In the genomic region with DNA sequence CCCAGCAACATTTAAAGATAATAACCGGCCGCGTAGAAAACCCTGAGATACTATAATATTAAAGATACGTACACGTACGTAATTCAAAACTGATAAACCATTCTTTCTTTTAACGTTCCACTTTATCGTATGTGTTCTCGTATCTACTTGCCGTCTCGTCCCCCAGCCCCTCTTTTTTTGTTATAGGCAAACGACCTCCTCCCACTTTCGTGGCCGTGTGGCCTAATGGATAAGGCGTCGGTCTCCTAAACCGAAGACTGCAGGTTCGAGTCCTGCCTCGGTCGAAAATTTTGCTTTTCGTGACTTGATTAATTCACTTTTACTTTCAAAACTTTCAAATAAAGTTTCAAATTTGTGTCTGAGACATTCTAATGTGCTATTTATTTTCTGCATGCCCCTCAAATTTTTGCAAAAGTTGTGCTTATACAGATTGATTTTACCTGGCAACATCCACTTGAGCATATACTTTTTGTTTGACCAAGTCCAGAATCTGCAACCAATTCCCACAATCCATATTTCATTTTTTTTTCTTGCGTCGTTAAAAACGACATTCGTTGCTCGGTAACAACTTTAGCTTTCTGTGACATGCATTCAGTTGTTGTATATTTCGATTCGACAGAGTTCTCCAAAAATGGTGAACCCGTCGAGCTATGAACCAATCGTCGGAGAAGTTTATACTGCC, we compare ENCODE assay signal across 5 worm cellular contexts.
TF ChIP-seq lines count a peak whose summit lies in the region.

A gene (plus strand): TSS at position 632 of the 682 bp plus-strand sequence.

TF ChIP-seq in whole organism, L1 larva, 84 proteins besides CTCF, POLR2A, EP300 and RAD21 (continues in another document):
- TF ChIP-seq irx-1 (tag; optimal IDR thresholded peaks at IDR 0.05; lab: Kevin White, UChicago), result no peak
- TF ChIP-seq unc-130 (tag; optimal IDR thresholded peaks at IDR 0.05; lab: Kevin White, UChicago), result no peak
- no peak for TF ChIP-seq fkh-4 (tag; optimal IDR thresholded peaks at IDR 0.05; lab: Kevin White, UChicago; ENCODE audit: borderline replicate concordance)
- peak; percentile 41 for TF ChIP-seq nhr-20 (tag; optimal IDR thresholded peaks at IDR 0.05; lab: Kevin White, UChicago)
- peak; percentile 29 for TF ChIP-seq tbx-2 (tag; optimal IDR thresholded peaks at IDR 0.05; lab: Kevin White, UChicago)
- peak; percentile 49 for TF ChIP-seq nhr-71 (tag; optimal IDR thresholded peaks at IDR 0.05; lab: Kevin White, UChicago)
- no peak for TF ChIP-seq ceh-88 (GFP tag; IDR thresholded peaks at IDR 0.05; lab: Robert Waterston, UW)
- no peak for TF ChIP-seq unc-30 (tag; optimal IDR thresholded peaks at IDR 0.05; lab: Kevin White, UChicago)
- TF ChIP-seq hlh-17 (GFP tag; optimal IDR thresholded peaks at IDR 0.05; lab: Kevin White, UChicago; ENCODE audit: borderline replicate concordance), result no peak
- no peak for TF ChIP-seq nhr-76 (tag; optimal IDR thresholded peaks at IDR 0.05; lab: Kevin White, UChicago)
- no peak for TF ChIP-seq zag-1 (tag; optimal IDR thresholded peaks at IDR 0.05; lab: Kevin White, UChicago)
- TF ChIP-seq nhr-47 (tag; optimal IDR thresholded peaks at IDR 0.05; lab: Kevin White, UChicago), result peak; percentile 37
- TF ChIP-seq C04F5.9 (tag; optimal IDR thresholded peaks at IDR 0.05; lab: Kevin White, UChicago), result no peak
- no peak for TF ChIP-seq jun-1 (tag; optimal IDR thresholded peaks at IDR 0.05; lab: Kevin White, UChicago)
- no peak for TF ChIP-seq lir-3 (tag; optimal IDR thresholded peaks at IDR 0.05; lab: Kevin White, UChicago; ENCODE audit: poor library complexity)
- TF ChIP-seq tlp-1 (tag; optimal IDR thresholded peaks at IDR 0.05; lab: Kevin White, UChicago), result no peak
- no peak for TF ChIP-seq egl-27 (tag; optimal IDR thresholded peaks at IDR 0.05; lab: Kevin White, UChicago)

TF ChIP-seq in whole organism, L3 larva, 47 proteins besides CTCF, POLR2A, EP300 and RAD21:
- TF ChIP-seq lin-39 (tag; optimal IDR thresholded peaks at IDR 0.05; lab: Kevin White, UChicago) (peak; percentile 4), nhr-43 (tag; optimal IDR thresholded peaks at IDR 0.05; lab: Kevin White, UChicago; ENCODE audit: poor library complexity, severe bottlenecking) (peak; percentile 23), pqm-1 (tag; optimal IDR thresholded peaks at IDR 0.05; lab: Kevin White, UChicago) (peak; percentile 36), nhr-76 (tag; optimal IDR thresholded peaks at IDR 0.05; lab: Kevin White, UChicago) (peak; percentile 38), jun-1 (tag; optimal IDR thresholded peaks at IDR 0.05; lab: Kevin White, UChicago) (peak; percentile 22), hmg-11 (tag; optimal IDR thresholded peaks at IDR 0.05; lab: Kevin White, UChicago) (peak; percentile 58), egl-5 (tag; optimal IDR thresholded peaks at IDR 0.05; lab: Kevin White, UChicago) (peak; percentile 40), ceh-16 (tag; optimal IDR thresholded peaks at IDR 0.05; lab: Kevin White, UChicago) (no peak), mdl-1 (tag; optimal IDR thresholded peaks at IDR 0.05; lab: Kevin White, UChicago) (no peak), nhr-25 (tag; optimal IDR thresholded peaks at IDR 0.05; lab: Kevin White, UChicago) (peak; percentile 32), lsy-12 (tag; optimal IDR thresholded peaks at IDR 0.05; lab: Kevin White, UChicago) (peak; percentile 27), elt-2 (tag; optimal IDR thresholded peaks at IDR 0.05; lab: Kevin White, UChicago) (peak; percentile 59), fos-1 (tag; optimal IDR thresholded peaks at IDR 0.05; lab: Kevin White, UChicago) (no peak)

TF ChIP-seq in whole organism, early embryonic, 17 proteins besides CTCF, POLR2A, EP300 and RAD21:
- TF ChIP-seq flt-1 (GFP tag; IDR thresholded peaks at IDR 0.05; lab: Robert Waterston, UW), result peak; percentile 97
- TF ChIP-seq hnd-1 (tag; optimal IDR thresholded peaks at IDR 0.05; lab: Kevin White, UChicago), result peak; percentile 90
- TF ChIP-seq B0310.2 (tag; optimal IDR thresholded peaks at IDR 0.05; lab: Kevin White, UChicago), result peak; percentile 93
- TF ChIP-seq tbx-37 (GFP tag; conservative IDR thresholded peaks at IDR 0.05; lab: Robert Waterston, UW), result peak; percentile 98
- TF ChIP-seq pes-1 (GFP tag; IDR thresholded peaks at IDR 0.05; lab: Robert Waterston, UW), result peak; percentile 98
- TF ChIP-seq scrt-1 (GFP tag; IDR thresholded peaks at IDR 0.05; lab: Robert Waterston, UW), result peak; percentile 97
- peak; percentile 95 for TF ChIP-seq sea-1 (GFP tag; conservative IDR thresholded peaks at IDR 0.05; lab: Robert Waterston, UW)
- peak; percentile 85 for TF ChIP-seq hmbx-1 (tag; optimal IDR thresholded peaks at IDR 0.05; lab: Kevin White, UChicago)
- TF ChIP-seq ama-1 (optimal IDR thresholded peaks at IDR 0.05; lab: Kevin White, UChicago), result no peak
- peak; percentile 96 for TF ChIP-seq hmg-4 (GFP tag; optimal IDR thresholded peaks at IDR 0.05; lab: Kevin White, UChicago)
- peak; percentile 95 for TF ChIP-seq F13C5.2 (tag; optimal IDR thresholded peaks at IDR 0.05; lab: Kevin White, UChicago)
- TF ChIP-seq aly-1 (tag; optimal IDR thresholded peaks at IDR 0.05; lab: Kevin White, UChicago), result peak; percentile 93
- peak; percentile 87 for TF ChIP-seq tra-4 (tag; optimal IDR thresholded peaks at IDR 0.05; lab: Kevin White, UChicago)
- TF ChIP-seq ceh-36 (tag; optimal IDR thresholded peaks at IDR 0.05; lab: Kevin White, UChicago), result peak; percentile 95
- peak; percentile 96 for TF ChIP-seq tbx-11 (GFP tag; IDR thresholded peaks at IDR 0.05; lab: Robert Waterston, UW)
- peak; percentile 95 for TF ChIP-seq ceh-13 (GFP tag; optimal IDR thresholded peaks at IDR 0.05; lab: Kevin White, UChicago)
- peak; percentile 90 for TF ChIP-seq ets-7 (tag; optimal IDR thresholded peaks at IDR 0.05; lab: Kevin White, UChicago)

TF ChIP-seq in whole organism, midembryonic, 9 proteins besides CTCF, POLR2A, EP300 and RAD21:
- TF ChIP-seq T22C8.4 (GFP tag; IDR thresholded peaks at IDR 0.05; lab: Robert Waterston, UW) (peak; percentile 92), med-1 (GFP tag; optimal IDR thresholded peaks at IDR 0.05; lab: Kevin White, UChicago; ENCODE audit: insufficient read depth) (peak; percentile 60), ztf-23 (GFP tag; IDR thresholded peaks at IDR 0.05; lab: Robert Waterston, UW) (peak; percentile 96), cog-1 (tag; optimal IDR thresholded peaks at IDR 0.05; lab: Kevin White, UChicago) (peak; percentile 12), ref-1 (GFP tag; conservative IDR thresholded peaks at IDR 0.05; lab: Robert Waterston, UW) (peak; percentile 98), tab-1 (GFP tag; IDR thresholded peaks at IDR 0.05; lab: Robert Waterston, UW) (peak; percentile 98), flt-1 (GFP tag; IDR thresholded peaks at IDR 0.05; lab: Robert Waterston, UW) (peak; percentile 98), klf-2 (GFP tag; conservative IDR thresholded peaks at IDR 0.05; lab: Robert Waterston, UW) (peak; percentile 87), ztf-29 (GFP tag; IDR thresholded peaks at IDR 0.05; lab: Robert Waterston, UW) (peak; percentile 96)

TF ChIP-seq in whole organism, young adult, 124 proteins besides CTCF, POLR2A, EP300 and RAD21 (continues in another document):
- TF ChIP-seq madf-10 (tag; optimal IDR thresholded peaks at IDR 0.05; lab: Kevin White, UChicago) (peak; percentile 50), lsy-27 (tag; optimal IDR thresholded peaks at IDR 0.05; lab: Kevin White, UChicago; ENCODE audit: borderline replicate concordance, insufficient read depth) (peak; percentile 62), hmg-1.2 (GFP tag; IDR thresholded peaks at IDR 0.05; lab: Robert Waterston, UW) (peak; percentile 73), nfya-1 (tag; optimal IDR thresholded peaks at IDR 0.05; lab: Kevin White, UChicago; ENCODE audit: borderline replicate concordance, insufficient read depth) (no peak), dpff-1 (tag; optimal IDR thresholded peaks at IDR 0.05; lab: Kevin White, UChicago) (no peak), pha-4 (tag; optimal IDR thresholded peaks at IDR 0.05; lab: Kevin White, UChicago) (no peak), madf-3 (GFP tag; IDR thresholded peaks at IDR 0.05; lab: Robert Waterston, UW) (peak; percentile 68; the same call in 1 of the 2 replicates), ZK185.1 (tag; optimal IDR thresholded peaks at IDR 0.05; lab: Kevin White, UChicago; ENCODE audit: poor library complexity, severe bottlenecking) (no peak), akir-1 (GFP tag; optimal IDR thresholded peaks at IDR 0.05; lab: Kevin White, UChicago) (no peak), C17E4.6 (GFP tag; IDR thresholded peaks at IDR 0.05; lab: Robert Waterston, UW) (no peak), efl-1 (GFP tag; optimal IDR thresholded peaks at IDR 0.05; lab: Kevin White, UChicago) (no peak), ekl-4 (GFP tag; IDR thresholded peaks at IDR 0.05; lab: Robert Waterston, UW) (no peak), bed-1 (GFP tag; IDR thresholded peaks at IDR 0.05; lab: Robert Waterston, UW) (no peak), attf-6 (GFP tag; IDR thresholded peaks at IDR 0.05; lab: Robert Waterston, UW) (0 out of 2 replicates have a peak, but pooled peaks have one; percentile 45), dpl-1 (GFP tag; optimal IDR thresholded peaks at IDR 0.05; lab: Kevin White, UChicago) (no peak), nhr-90 (tag; optimal IDR thresholded peaks at IDR 0.05; lab: Kevin White, UChicago) (peak; percentile 66), bed-2 (GFP tag; IDR thresholded peaks at IDR 0.05; lab: Robert Waterston, UW) (no peak), aptf-3 (GFP tag; IDR thresholded peaks at IDR 0.05; lab: Robert Waterston, UW) (peak; percentile 73; the same call in 1 of the 2 replicates), ceh-91 (GFP tag; IDR thresholded peaks at IDR 0.05; lab: Robert Waterston, UW) (no peak), egl-44 (GFP tag; IDR thresholded peaks at IDR 0.05; lab: Robert Waterston, UW) (0 out of 2 replicates have a peak, but pooled peaks have one; percentile 57), xnd-1 (tag; optimal IDR thresholded peaks at IDR 0.05; lab: Kevin White, UChicago) (no peak), madf-8 (GFP tag; conservative IDR thresholded peaks at IDR 0.05; lab: Robert Waterston, UW) (no peak), nhr-80 (tag; optimal IDR thresholded peaks at IDR 0.05; lab: Kevin White, UChicago) (peak; percentile 21), B0019.2 (GFP tag; conservative IDR thresholded peaks at IDR 0.05; lab: Robert Waterston, UW) (no peak), sea-2 (GFP tag; IDR thresholded peaks at IDR 0.05; lab: Robert Waterston, UW) (no peak), rpc-1 (optimal IDR thresholded peaks at IDR 0.05; lab: Kevin White, UChicago) (peak; percentile 84), rpc-1 (tag; optimal IDR thresholded peaks at IDR 0.05; lab: Kevin White, UChicago) (peak; percentile 85), madf-6 (GFP tag; IDR thresholded peaks at IDR 0.05; lab: Robert Waterston, UW) (peak; percentile 46; the same call in 1 of the 2 replicates), hrde-1 (tag; optimal IDR thresholded peaks at IDR 0.05; lab: Kevin White, UChicago; ENCODE audit: borderline replicate concordance) (peak; percentile 8), ceh-100 (GFP tag; IDR thresholded peaks at IDR 0.05; lab: Robert Waterston, UW) (no peak), D2030.7 (GFP tag; IDR thresholded peaks at IDR 0.05; lab: Robert Waterston, UW) (no peak; the same call in none of the 2 replicates), him-1 (tag; optimal IDR thresholded peaks at IDR 0.05; lab: Kevin White, UChicago) (peak; percentile 82)
